Fruit fly (Drosophila melanogaster): ENCODE measurements around the gene CG33644.
A peak's percentile ranks its signal among the peaks of the same experiment; 100 is the strongest.

The CG33644 gene

dm6 chr2L:13548786-13549780, 17.2 kb downstream of the CG33644 start, which contains the start of gene B4 (continued):
- no peak for TF ChIP-seq CG4820 (GFP tag; optimal IDR thresholded peaks at IDR 0.05)
- peak; percentile 45 for TF ChIP-seq lbe (GFP tag; optimal IDR thresholded peaks at IDR 0.05)
- TF ChIP-seq ham (GFP tag; IDR thresholded peaks at IDR 0.05): no peak
- peak; percentile 29 for TF ChIP-seq Xrp1 (GFP tag; IDR thresholded peaks at IDR 0.05)
- TF ChIP-seq Kr (GFP tag; optimal IDR thresholded peaks at IDR 0.05): peak; percentile 65
- no peak for TF ChIP-seq hth (optimal IDR thresholded peaks at IDR 0.05)
- no peak; the same call in 2 of the 3 replicates for TF ChIP-seq CG14050 (GFP tag; IDR thresholded peaks at IDR 0.05)
- TF ChIP-seq CG12236 (GFP tag; optimal IDR thresholded peaks at IDR 0.05): peak; percentile 8
- TF ChIP-seq sc (optimal IDR thresholded peaks at IDR 0.05): no peak
- no peak for TF ChIP-seq sc (GFP tag; optimal IDR thresholded peaks at IDR 0.05)
- TF ChIP-seq Abd-B (GFP tag; optimal IDR thresholded peaks at IDR 0.05): no peak
- TF ChIP-seq Asciz (GFP tag; optimal IDR thresholded peaks at IDR 0.05): peak; percentile 73
- TF ChIP-seq CG3847 (GFP tag; IDR thresholded peaks at IDR 0.05): peak; percentile 38; the same call in 1 of the 2 replicates
- TF ChIP-seq chm (GFP tag; IDR thresholded peaks at IDR 0.05): peak; percentile 77
- TF ChIP-seq Bgb (GFP tag; IDR thresholded peaks at IDR 0.05; ENCODE audit: partially characterized antibody): peak; percentile 67
- peak; percentile 1 for TF ChIP-seq zfh2 (GFP tag; optimal IDR thresholded peaks at IDR 0.05)
- TF ChIP-seq B-H1 (GFP tag; IDR thresholded peaks at IDR 0.05): no peak; the same call in 2 of the 3 replicates
- no peak for TF ChIP-seq CG10565 (GFP tag; optimal IDR thresholded peaks at IDR 0.05)
- TF ChIP-seq CG32532 (GFP tag; IDR thresholded peaks at IDR 0.05): peak; percentile 42
- peak; percentile 4 to 65 for TF ChIP-seq Pdp1 (GFP tag; optimal IDR thresholded peaks at IDR 0.05)
- TF ChIP-seq CG7786 (GFP tag; optimal IDR thresholded peaks at IDR 0.05): no peak
- no peak for TF ChIP-seq pan (optimal IDR thresholded peaks at IDR 0.05)
- peak in 1 of 2 experiments; percentile 64 for TF ChIP-seq pan (GFP tag; optimal IDR thresholded peaks at IDR 0.05 in 1 of 2, IDR thresholded peaks at IDR 0.05 in 1 of 2)
- TF ChIP-seq Poxn (GFP tag; IDR thresholded peaks at IDR 0.05): no peak
- no peak for TF ChIP-seq CG8478 (optimal IDR thresholded peaks at IDR 0.05)
- no peak; the same call in 2 of the 3 replicates for TF ChIP-seq otp (GFP tag; IDR thresholded peaks at IDR 0.05)
- peak; percentile 16 for TF ChIP-seq CG4854 (GFP tag; optimal IDR thresholded peaks at IDR 0.05)
- TF ChIP-seq mam (GFP tag; optimal IDR thresholded peaks at IDR 0.05): no peak
- no peak for TF ChIP-seq ap (GFP tag; IDR thresholded peaks at IDR 0.05)
- no peak for TF ChIP-seq hb (GFP tag; IDR thresholded peaks at IDR 0.05; ENCODE audit: partially characterized antibody)
- no peak for TF ChIP-seq H2.0 (GFP tag; IDR thresholded peaks at IDR 0.05)
- 0 out of 2 replicates have a peak, but pooled peaks have one; percentile 35 for TF ChIP-seq CG10321 (GFP tag; IDR thresholded peaks at IDR 0.05)
- peak; percentile 64 for TF ChIP-seq kni (GFP tag; optimal IDR thresholded peaks at IDR 0.05)
- TF ChIP-seq pho (GFP tag; optimal IDR thresholded peaks at IDR 0.05): peak; percentile 18
- no peak for TF ChIP-seq shn (GFP tag; optimal IDR thresholded peaks at IDR 0.05)
- TF ChIP-seq CG32767 (GFP tag; IDR thresholded peaks at IDR 0.05): no peak; the same call in 1 of the 2 replicates
- TF ChIP-seq sens-2 (GFP tag; IDR thresholded peaks at IDR 0.05): no peak
- 0 out of 2 replicates have a peak, but pooled peaks have one; percentile 4 for TF ChIP-seq Ada2b (GFP tag; IDR thresholded peaks at IDR 0.05)
- TF ChIP-seq CG2199 (GFP tag; IDR thresholded peaks at IDR 0.05): peak; percentile 72; the same call in 2 of the 3 replicates
- no peak for TF ChIP-seq esg (GFP tag; conservative IDR thresholded peaks at IDR 0.05)
- no peak for TF ChIP-seq CG16813 (GFP tag; IDR thresholded peaks at IDR 0.05; ENCODE audit: partially characterized antibody)
- TF ChIP-seq CG34224 (GFP tag; IDR thresholded peaks at IDR 0.05; ENCODE audit: partially characterized antibody): peak; percentile 42; the same call in 1 of the 3 replicates
- TF ChIP-seq CG10209 (GFP tag; optimal IDR thresholded peaks at IDR 0.05): peak; percentile 6
- TF ChIP-seq cato (GFP tag; optimal IDR thresholded peaks at IDR 0.05; ENCODE audit: borderline replicate concordance): no peak
- TF ChIP-seq bsh (GFP tag; optimal IDR thresholded peaks at IDR 0.05): peak; percentile 1 to 70
- TF ChIP-seq CG1832 (GFP tag; optimal IDR thresholded peaks at IDR 0.05): no peak
- peak; percentile 72 for TF ChIP-seq CG12071 (GFP tag; optimal IDR thresholded peaks at IDR 0.05)
- TF ChIP-seq toy (GFP tag; IDR thresholded peaks at IDR 0.05): no peak
- TF ChIP-seq CG16779 (GFP tag; IDR thresholded peaks at IDR 0.05): peak; percentile 81; the same call in 1 of the 2 replicates

Measured in whole organism, embryonic.